Worm (Caenorhabditis elegans) whole organism, L2 larva: ENCODE results near the gene C09H10.4.

Experiments used
- lin-13 ChIP-seq: fragments of 150-350 bp; optimal IDR thresholded peaks from 2 replicates; lab custom pipeline; 2014; ENCODE audit warnings: missing biosample characterization, missing genetic modification reagents, missing genetic modification characterization
- unc-39 ChIP-seq: fragments of 150-350 bp; optimal IDR thresholded peaks from 2 replicates; lab custom pipeline; 2014; ENCODE audit warnings: missing biosample characterization, missing genetic modification characterization

- TF ChIP-seq unc-39 (tag; lab: Kevin White, UChicago) (no peak), lin-13 (GFP tag; lab: Kevin White, UChicago) (no peak)
Measured at ce11 chrII:11134828-11135227, 34.9 kb downstream of the C09H10.4 start, which contains the start of gene F40F8.5.
